Fruit fly (Drosophila melanogaster) whole organism, embryonic: ENCODE results near the gene CG31816.
A peak's percentile ranks its signal among the peaks of the same experiment; 100 is the strongest.

Source experiments
- Atf-2 ChIP-seq: fragments of 200-800 bp; sonication (Bioruptor generic); optimal IDR thresholded peaks from 2 replicates; lab custom pipeline; 2016; ENCODE audit warnings: missing biosample characterization, missing genetic modification characterization
- CG10366 ChIP-seq: fragments of 200-800 bp; sonication (Bioruptor generic); IDR thresholded peaks from 2 replicates; pipeline ENCODE4 v1.3.6; 2022; ENCODE audit warnings: missing biosample characterization, missing genetic modification characterization
- CG11398 ChIP-seq: fragments of 200-800 bp; sonication (Bioruptor generic); optimal IDR thresholded peaks from 2 replicates; lab custom pipeline; 2016; ENCODE audit warnings: missing biosample characterization, missing genetic modification characterization
- CG11695 ChIP-seq: fragments of 200-800 bp; sonication (Bioruptor generic); IDR thresholded peaks from 3 replicates; pipeline ENCODE4 v1.3.6; 2022; ENCODE audit warnings: missing biosample characterization, missing genetic modification characterization
- CG15601 ChIP-seq: fragments of 200-800 bp; sonication (Bioruptor generic); optimal IDR thresholded peaks from 3 replicates; lab custom pipeline; 2019; ENCODE audit warnings: missing biosample characterization, mild to moderate bottlenecking, missing genetic modification characterization, moderate library complexity
- CG1603 ChIP-seq: fragments of 200-800 bp; sonication (Bioruptor generic); optimal IDR thresholded peaks from 2 replicates; lab custom pipeline; 2019; ENCODE audit warnings: missing biosample characterization, mild to moderate bottlenecking, missing genetic modification characterization, moderate library complexity
- CG17328 ChIP-seq: fragments of 200-800 bp; sonication (Bioruptor generic); IDR thresholded peaks from 2 replicates; pipeline ENCODE4 v1.3.6; 2022; ENCODE audit warnings: missing biosample characterization, missing genetic modification characterization
- CG17568 ChIP-seq: fragments of 200-800 bp; sonication (Bioruptor generic); optimal IDR thresholded peaks from 2 replicates; lab custom pipeline; 2018; ENCODE audit warnings: missing biosample characterization, mild to moderate bottlenecking, missing genetic modification characterization, moderate library complexity
- CG3065 ChIP-seq: fragments of 200-800 bp; sonication (Bioruptor generic); optimal IDR thresholded peaks from 2 replicates; lab custom pipeline; 2016; ENCODE audit warnings: missing biosample characterization, missing genetic modification characterization
- CG34376 ChIP-seq: fragments of 200-800 bp; sonication (Bioruptor generic); optimal IDR thresholded peaks from 2 replicates; lab custom pipeline; 2018; ENCODE audit warnings: missing biosample characterization, mild to moderate bottlenecking, missing genetic modification characterization
- CG3847 ChIP-seq: fragments of 200-800 bp; sonication (Bioruptor generic); IDR thresholded peaks from 2 replicates; pipeline ENCODE4 v1.3.6; 2022; ENCODE audit warnings: missing biosample characterization, missing genetic modification characterization
- CG6654 ChIP-seq: fragments of 200-800 bp; sonication (Bioruptor generic); optimal IDR thresholded peaks from 2 replicates; lab custom pipeline; 2017; ENCODE audit warnings: missing biosample characterization, mild to moderate bottlenecking, missing genetic modification characterization
- CG7963 ChIP-seq: fragments of 200-800 bp; sonication (Bioruptor generic); IDR thresholded peaks from 3 replicates; pipeline ENCODE4 v1.3.6; 2022; ENCODE audit warnings: missing biosample characterization, missing genetic modification characterization; ENCODE audit not compliant: partially characterized antibody
- CG8281 ChIP-seq: fragments of 200-800 bp; sonication (Bioruptor generic); optimal IDR thresholded peaks from 2 replicates; lab custom pipeline; 2018; ENCODE audit warnings: missing biosample characterization, mild to moderate bottlenecking, missing genetic modification characterization, moderate library complexity
- CG8290 ChIP-seq, 3 experiments: fragments of 200-800 bp; sonication (Bioruptor generic); optimal IDR thresholded peaks; 2 replicates each; lab custom pipeline; 2016 to 2019; ENCODE audit warnings: missing biosample characterization in 3 of 3, missing genetic modification characterization in 3 of 3, mild to moderate bottlenecking in 2 of 3, moderate library complexity in 1 of 3
- CG9727 ChIP-seq: fragments of 200-800 bp; sonication (Bioruptor generic); optimal IDR thresholded peaks from 3 replicates; lab custom pipeline; 2017; ENCODE audit warnings: missing biosample characterization, mild to moderate bottlenecking, missing genetic modification characterization
- Chrac-16 ChIP-seq: fragments of 200-800 bp; sonication (Bioruptor generic); optimal IDR thresholded peaks from 3 replicates; lab custom pipeline; 2016; ENCODE audit warnings: missing biosample characterization, missing genetic modification characterization
- CrebB ChIP-seq: fragments of 200-800 bp; sonication (Bioruptor generic); optimal IDR thresholded peaks from 3 replicates; lab custom pipeline; 2018; ENCODE audit warnings: missing biosample characterization, mild to moderate bottlenecking, missing genetic modification characterization
- Dad ChIP-seq: fragments of 200-800 bp; sonication (Bioruptor generic); optimal IDR thresholded peaks from 3 replicates; lab custom pipeline; 2016; ENCODE audit warnings: missing biosample characterization, missing genetic modification characterization
- Dip3 ChIP-seq: fragments of 200-800 bp; sonication (Bioruptor generic); optimal IDR thresholded peaks from 3 replicates; lab custom pipeline; 2016; ENCODE audit warnings: missing biosample characterization, missing genetic modification characterization
- Fer2 ChIP-seq: fragments of 200-800 bp; sonication (Bioruptor generic); optimal IDR thresholded peaks from 2 replicates; lab custom pipeline; 2018; ENCODE audit warnings: missing biosample characterization, mild to moderate bottlenecking, missing genetic modification characterization, moderate library complexity
- HLHmδ ChIP-seq: fragments of 200-800 bp; sonication (Bioruptor generic); optimal IDR thresholded peaks from 2 replicates; lab custom pipeline; 2018; ENCODE audit warnings: missing biosample characterization, mild to moderate bottlenecking, missing genetic modification characterization, moderate library complexity
- Pdp1 ChIP-seq, 2 experiments: fragments of 200-800 bp; sonication (Bioruptor generic); optimal IDR thresholded peaks; 3 replicates each; lab custom pipeline; 2016; ENCODE audit warnings: missing biosample characterization in 2 of 2, missing genetic modification characterization in 2 of 2, mild to moderate bottlenecking in 1 of 2, moderate library complexity in 1 of 2
- Vsx1 ChIP-seq: fragments of 200-800 bp; sonication (Bioruptor generic); optimal IDR thresholded peaks from 2 replicates; lab custom pipeline; 2017; ENCODE audit warnings: missing biosample characterization, mild to moderate bottlenecking, missing genetic modification characterization, missing genetic modification reagents
- bigmax ChIP-seq: fragments of 200-800 bp; sonication (Bioruptor generic); optimal IDR thresholded peaks from 2 replicates; lab custom pipeline; 2018; ENCODE audit warnings: missing biosample characterization, mild to moderate bottlenecking, missing genetic modification characterization
- cad ChIP-seq: fragments of >200 bp; optimal IDR thresholded peaks from 2 replicates; lab custom pipeline; 2017; ENCODE audit warnings: missing biosample characterization, missing genetic modification characterization
- ci ChIP-seq: fragments of 200-800 bp; sonication (Bioruptor generic); IDR thresholded peaks from 3 replicates; pipeline ENCODE4 v1.3.6; 2022; ENCODE audit warnings: missing biosample characterization, missing genetic modification characterization
- dmrt99B ChIP-seq: fragments of 200-800 bp; sonication (Bioruptor generic); optimal IDR thresholded peaks from 2 replicates; lab custom pipeline; 2018; ENCODE audit warnings: missing biosample characterization, mild to moderate bottlenecking, missing genetic modification characterization, moderate library complexity
- dpn ChIP-seq, 2 experiments: fragments of 200-800 bp; sonication (Bioruptor generic); optimal IDR thresholded peaks; 3 replicates each; lab custom pipeline; 2016; ENCODE audit warnings: missing biosample characterization in 2 of 2, missing genetic modification characterization in 2 of 2
- ewg ChIP-seq: fragments of 200-800 bp; sonication (Bioruptor generic); optimal IDR thresholded peaks from 3 replicates; lab custom pipeline; 2017; ENCODE audit warnings: mild to moderate bottlenecking, missing biosample characterization, missing genetic modification reagents, missing genetic modification characterization
- gce ChIP-seq: fragments of 200-800 bp; sonication (Bioruptor generic); IDR thresholded peaks from 3 replicates; pipeline ENCODE4 v1.3.6; 2022; ENCODE audit warnings: missing biosample characterization, missing genetic modification characterization
- inv ChIP-seq: fragments of 200-800 bp; sonication (Bioruptor generic); IDR thresholded peaks from 2 replicates; pipeline ENCODE4 v1.3.6; 2022; ENCODE audit warnings: missing biosample characterization, missing genetic modification characterization; ENCODE audit not compliant: partially characterized antibody
- org-1 ChIP-seq: fragments of 200-800 bp; sonication (Bioruptor generic); optimal IDR thresholded peaks from 2 replicates; lab custom pipeline; 2017; ENCODE audit warnings: missing biosample characterization, missing genetic modification characterization
- pros ChIP-seq: fragments of 200-800 bp; sonication (Bioruptor generic); optimal IDR thresholded peaks from 3 replicates; lab custom pipeline; 2019; ENCODE audit warnings: missing biosample characterization, mild to moderate bottlenecking, missing genetic modification characterization, moderate library complexity
- seq ChIP-seq: fragments of 200-800 bp; sonication (Bioruptor generic); IDR thresholded peaks from 2 replicates; pipeline ENCODE4 v1.3.6; 2022; ENCODE audit warnings: missing biosample characterization, missing genetic modification characterization
- stwl ChIP-seq: fragments of 200-800 bp; sonication (Bioruptor generic); optimal IDR thresholded peaks from 3 replicates; lab custom pipeline; 2018; ENCODE audit warnings: missing biosample characterization, mild to moderate bottlenecking, missing genetic modification characterization, moderate library complexity
- unc-4 ChIP-seq: fragments of 200-800 bp; sonication (Bioruptor generic); IDR thresholded peaks from 2 replicates; pipeline ENCODE4 v1.3.6; 2022; ENCODE audit warnings: missing biosample characterization, missing genetic modification characterization; ENCODE audit not compliant: partially characterized antibody
- wor ChIP-seq: fragments of 200-800 bp; sonication (Bioruptor generic); IDR thresholded peaks from 2 replicates; pipeline ENCODE4 v1.3.6; 2022; ENCODE audit warnings: missing biosample characterization, missing genetic modification characterization
- zen2 ChIP-seq: fragments of 200-800 bp; sonication (Bioruptor generic); IDR thresholded peaks from 3 replicates; pipeline ENCODE4 v1.3.6; 2022; ENCODE audit warnings: missing biosample characterization, missing genetic modification characterization; ENCODE audit not compliant: partially characterized antibody
- zfh1 ChIP-seq: fragments of 200-800 bp; sonication (Bioruptor generic); IDR thresholded peaks from 3 replicates; pipeline ENCODE4 v1.3.6; 2022; ENCODE audit warnings: missing biosample characterization, missing genetic modification characterization

Gene CG31816

DNA sequence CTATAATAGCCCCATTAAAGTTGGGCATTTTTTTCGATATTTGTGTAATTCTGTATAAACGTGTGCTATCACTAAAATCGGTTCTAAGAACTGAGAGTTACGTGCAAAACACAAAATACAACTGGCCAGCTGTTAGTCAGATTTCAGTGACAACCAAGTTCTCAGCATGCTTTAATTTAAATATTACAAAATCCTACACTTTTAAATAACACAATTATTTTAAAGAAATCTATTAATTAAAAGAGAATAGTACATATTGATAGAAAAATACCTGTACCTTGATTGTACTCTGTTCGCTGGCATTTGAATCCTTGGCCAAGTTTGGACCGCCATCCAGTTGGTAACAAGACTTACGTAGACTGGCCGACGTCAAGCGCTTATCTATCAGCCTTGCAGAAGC lies 7.5 kb downstream of the CG31816 start, which contains the start of gene CG5968 (continued):
- TF ChIP-seq Vsx1 (no peak), CG11695 (GFP tag; lab: Robert Waterston, UW) (no peak), Dip3 (GFP tag; lab: Kevin White, UChicago) (no peak)

dm6 chr2L:16559919-16560318 lies 17.6 kb downstream of the CG31816 start:
- TF ChIP-seq CG10366 (GFP tag; lab: Robert Waterston, UW) (no peak), Dad (GFP tag; lab: Kevin White, UChicago) (no peak), Fer2 (no peak), HLHmδ (GFP tag; lab: Kevin White, UChicago) (no peak), CG34376 (GFP tag; lab: Kevin White, UChicago) (no peak), Chrac-16 (no peak), seq (no peak), CrebB (tag; lab: Kevin White, UChicago) (no peak), CG3065 (GFP tag; lab: Kevin White, UChicago) (no peak), ci (GFP tag; lab: Robert Waterston, UW) (no peak), CG7963 (GFP tag; lab: Robert Waterston, UW) (no peak), CG11398 (no peak), Atf-2 (GFP tag; lab: Kevin White, UChicago) (no peak), dmrt99B (no peak), cad (no peak), zen2 (no peak), CG1603 (tag; lab: Kevin White, UChicago) (no peak), ewg (GFP tag; lab: Kevin White, UChicago) (no peak)

DNA sequence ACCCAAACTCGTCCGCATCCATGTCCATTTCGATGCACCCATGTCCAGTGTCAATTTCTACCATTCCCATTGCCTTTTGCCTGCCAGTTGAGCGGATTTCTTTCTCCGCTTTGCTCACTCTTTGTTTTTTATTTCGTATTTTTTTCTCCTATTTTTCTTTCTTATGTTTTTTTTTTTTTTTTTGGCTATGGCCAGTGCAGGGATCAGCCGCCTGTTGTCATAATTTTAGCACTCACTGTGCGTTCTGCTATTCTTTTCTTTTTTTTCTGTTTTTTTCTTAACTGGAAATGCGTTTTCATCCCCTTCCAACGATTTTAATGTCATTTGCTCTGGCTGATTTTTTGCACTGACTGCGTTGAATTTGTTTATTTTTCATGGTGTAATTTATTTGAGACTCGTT lies 20.0 kb downstream of the CG31816 start:
- TF ChIP-seq org-1 (GFP tag; lab: Kevin White, UChicago) (no peak), CG9727 (GFP tag; lab: Kevin White, UChicago) (no peak), CG8281 (no peak), zfh1 (GFP tag; lab: Robert Waterston, UW) (no peak), CG8290 (GFP tag; optimal IDR thresholded peaks at IDR 0.05; lab: Kevin White, UChicago) (no peak), CG8290 (tag; optimal IDR thresholded peaks at IDR 0.05; lab: Kevin White, UChicago) (no peak), CG17328 (no peak), unc-4 (GFP tag; lab: Robert Waterston, UW) (no peak), CG17568 (GFP tag; lab: Kevin White, UChicago) (no peak), inv (GFP tag; lab: Robert Waterston, UW) (no peak), wor (no peak)

DNA sequence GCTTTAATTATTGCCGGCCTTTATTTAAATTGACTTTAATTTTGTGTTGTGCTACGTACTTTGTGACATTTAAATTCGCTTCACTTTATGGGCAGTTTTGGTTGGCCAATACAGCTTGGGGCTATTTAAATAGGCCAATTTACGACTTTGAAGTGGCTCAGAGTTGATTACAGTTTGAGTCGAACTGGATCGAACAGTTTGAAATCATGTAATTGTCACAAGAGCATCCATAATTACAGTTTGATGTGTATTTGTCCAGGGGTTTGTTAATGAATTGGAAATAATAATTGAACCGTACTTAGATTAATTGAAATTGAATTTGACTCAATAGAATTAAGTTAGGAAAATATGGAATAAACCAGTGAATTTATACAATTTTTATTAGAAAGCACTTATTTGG lies 40.4 kb downstream of the CG31816 start:
- TF ChIP-seq dpn (GFP tag; optimal IDR thresholded peaks at IDR 0.05; lab: Kevin White, UChicago) (no peak), CG15601 (tag; lab: Kevin White, UChicago) (no peak), pros (GFP tag; lab: Kevin White, UChicago) (no peak), cad (peak; percentile 86), CG6654 (peak; percentile 95), CG3847 (no peak), bigmax (no peak), gce (GFP tag; lab: Robert Waterston, UW) (no peak), stwl (tag; lab: Kevin White, UChicago) (peak; percentile 40), Pdp1 (GFP tag; optimal IDR thresholded peaks at IDR 0.05; lab: Kevin White, UChicago) (no peak)
- TF ChIP-seq, all 482 proteins: peak for 3
